Worm (Caenorhabditis elegans): Measurements from ENCODE around the gene algn-14.

DNA sequence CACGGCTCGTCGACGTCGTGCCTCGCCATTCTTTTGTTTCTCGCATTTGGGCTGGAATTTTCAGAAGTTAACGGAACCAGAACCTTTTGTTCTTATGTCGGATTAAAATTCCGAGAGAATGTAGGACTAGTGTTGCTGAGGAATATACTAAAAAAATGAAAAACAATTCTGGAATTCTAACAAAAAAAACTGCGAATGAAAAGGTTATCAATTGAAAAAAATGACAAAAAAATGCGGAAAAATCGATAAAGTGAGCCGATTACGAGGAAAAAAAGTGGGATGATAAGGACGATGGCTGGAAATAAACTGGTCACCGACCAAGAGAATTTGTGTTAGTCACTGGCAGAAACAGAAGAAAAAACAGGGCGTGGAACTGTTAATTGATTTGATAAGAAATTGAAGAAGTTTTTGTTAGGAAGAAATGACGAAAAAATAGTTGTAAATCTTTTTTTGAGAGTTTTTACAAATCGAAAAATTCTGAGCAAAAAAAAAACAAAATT is 16.1 kb upstream of the algn-14 start, which contains the start of gene bris-1:
- TF ChIP-seq nhr-76 (tag; optimal IDR thresholded peaks at IDR 0.05) (no peak), mdl-1 (tag; optimal IDR thresholded peaks at IDR 0.05) (no peak), nhr-237 (tag; optimal IDR thresholded peaks at IDR 0.05) (no peak), zag-1 (tag; optimal IDR thresholded peaks at IDR 0.05) (no peak), snpc-4 (tag; optimal IDR thresholded peaks at IDR 0.05) (no peak), ceh-28 (tag; optimal IDR thresholded peaks at IDR 0.05) (peak; percentile 2), elt-3 (tag; optimal IDR thresholded peaks at IDR 0.05) (no peak), nhr-12 (tag; optimal IDR thresholded peaks at IDR 0.05) (no peak), fos-1 (tag; optimal IDR thresholded peaks at IDR 0.05) (no peak), ceh-82 (tag; optimal IDR thresholded peaks at IDR 0.05) (no peak), unc-39 (tag; optimal IDR thresholded peaks at IDR 0.05) (no peak), pha-4 (tag; optimal IDR thresholded peaks at IDR 0.05) (no peak), elt-2 (tag; optimal IDR thresholded peaks at IDR 0.05) (peak; percentile 81), lin-39 (tag; optimal IDR thresholded peaks at IDR 0.05) (no peak)

Data from whole organism, L3 larva.